Worm (Caenorhabditis elegans) whole organism, late embryonic: ENCODE data around the gene T28D6.3.
A peak's percentile ranks its signal among the peaks of the same experiment; 100 is the strongest.

Source experiments
- C38D4.7 ChIP-seq: fragments of 200-800 bp; sonication (Bioruptor generic); optimal IDR thresholded peaks from 2 replicates; lab custom pipeline; 2018; ENCODE audit warnings: mild to moderate bottlenecking, missing genetic modification characterization, moderate library complexity, missing compliant biosample characterization
- K02D7.2 ChIP-seq: sonication (generic microtip); optimal IDR thresholded peaks from 2 replicates; lab custom pipeline; 2017; ENCODE audit warnings: mild to moderate bottlenecking, missing genetic modification characterization, missing compliant biosample characterization
- K09A11.1 ChIP-seq: sonication (generic microtip); optimal IDR thresholded peaks from 2 replicates; lab custom pipeline; 2017; ENCODE audit warnings: antibody characterized with exemption, mild to moderate bottlenecking, missing genetic modification characterization, missing compliant biosample characterization; ENCODE audit not compliant: insufficient read depth
- ahr-1 ChIP-seq: sonication (generic microtip); optimal IDR thresholded peaks from 2 replicates; lab custom pipeline; 2016; ENCODE audit warnings: missing genetic modification characterization, missing compliant biosample characterization
- ceh-18 ChIP-seq: sonication (generic microtip); optimal IDR thresholded peaks from 2 replicates; lab custom pipeline; 2016; ENCODE audit warnings: missing genetic modification characterization, missing compliant biosample characterization
- ceh-19 ChIP-seq: fragments of 200-800 bp; sonication (Bioruptor generic); optimal IDR thresholded peaks from 2 replicates; lab custom pipeline; 2018; ENCODE audit warnings: mild to moderate bottlenecking, missing genetic modification characterization, missing compliant biosample characterization
- ceh-2 ChIP-seq: sonication (generic microtip); optimal IDR thresholded peaks from 2 replicates; lab custom pipeline; 2016; ENCODE audit warnings: missing genotype, missing genetic modification characterization, missing compliant biosample characterization
- ceh-24 ChIP-seq: sonication (generic microtip); optimal IDR thresholded peaks from 2 replicates; lab custom pipeline; 2016; ENCODE audit warnings: mild to moderate bottlenecking, missing genetic modification characterization, missing compliant biosample characterization
- ceh-48 ChIP-seq: sonication (generic microtip); optimal IDR thresholded peaks from 2 replicates; lab custom pipeline; 2016; ENCODE audit warnings: missing genetic modification characterization, inconsistent platforms, missing compliant biosample characterization
- ceh-6 ChIP-seq: fragments of 200-800 bp; sonication (Bioruptor generic); optimal IDR thresholded peaks from 2 replicates; lab custom pipeline; 2018; ENCODE audit warnings: mild to moderate bottlenecking, missing genetic modification characterization, missing compliant biosample characterization
- ceh-9 ChIP-seq: sonication (generic microtip); optimal IDR thresholded peaks from 2 replicates; lab custom pipeline; 2016; ENCODE audit warnings: mild to moderate bottlenecking, missing genetic modification characterization, inconsistent platforms, missing compliant biosample characterization
- che-1 ChIP-seq: sonication (generic microtip); optimal IDR thresholded peaks from 2 replicates; lab custom pipeline; 2016; ENCODE audit warnings: mild to moderate bottlenecking, missing genetic modification characterization, missing compliant biosample characterization
- dmd-4 ChIP-seq: sonication (generic microtip); optimal IDR thresholded peaks from 2 replicates; lab custom pipeline; 2016; ENCODE audit warnings: borderline replicate concordance, missing genetic modification characterization, missing compliant biosample characterization
- dve-1 ChIP-seq: sonication (generic microtip); optimal IDR thresholded peaks from 2 replicates; lab custom pipeline; 2017; ENCODE audit warnings: antibody characterized with exemption, mild to moderate bottlenecking, missing genetic modification characterization, missing compliant biosample characterization
- elt-4 ChIP-seq: sonication (generic microtip); optimal IDR thresholded peaks from 2 replicates; lab custom pipeline; 2016; ENCODE audit warnings: missing genetic modification characterization, missing compliant biosample characterization
- ets-4 ChIP-seq: sonication (generic microtip); optimal IDR thresholded peaks from 2 replicates; lab custom pipeline; 2016; ENCODE audit warnings: missing genetic modification characterization, missing compliant biosample characterization
- eyg-1 ChIP-seq: sonication (generic microtip); optimal IDR thresholded peaks from 2 replicates; lab custom pipeline; 2016; ENCODE audit warnings: missing genotype, missing genetic modification characterization, missing compliant biosample characterization
- fkh-10 ChIP-seq: fragments of 150-350 bp; optimal IDR thresholded peaks from 2 replicates; lab custom pipeline; 2014; ENCODE audit warnings: missing biosample characterization, missing genetic modification reagents, missing genetic modification characterization
- hlh-13 ChIP-seq: fragments of 200-800 bp; sonication (Bioruptor generic); optimal IDR thresholded peaks from 2 replicates; lab custom pipeline; 2018; ENCODE audit warnings: mild to moderate bottlenecking, missing genetic modification characterization, missing compliant biosample characterization
- hlh-30 ChIP-seq: sonication (generic microtip); optimal IDR thresholded peaks from 2 replicates; lab custom pipeline; 2017; ENCODE audit warnings: antibody characterized with exemption, missing genetic modification characterization, missing compliant biosample characterization; ENCODE audit not compliant: insufficient read depth
- hlh-8 ChIP-seq: sonication (generic microtip); optimal IDR thresholded peaks from 2 replicates; lab custom pipeline; 2016; ENCODE audit warnings: missing genotype, missing genetic modification characterization, missing compliant biosample characterization
- lin-11 ChIP-seq: fragments of 200-800 bp; sonication (Bioruptor generic); optimal IDR thresholded peaks from 2 replicates; lab custom pipeline; 2018; ENCODE audit warnings: mild to moderate bottlenecking, missing genetic modification characterization, missing compliant biosample characterization
- madf-2 ChIP-seq: sonication (generic microtip); optimal IDR thresholded peaks from 2 replicates; lab custom pipeline; 2017; ENCODE audit warnings: missing genetic modification characterization, missing compliant biosample characterization
- mec-3 ChIP-seq: sonication (generic microtip); optimal IDR thresholded peaks from 2 replicates; lab custom pipeline; 2016; ENCODE audit warnings: borderline replicate concordance, missing genetic modification characterization, missing compliant biosample characterization
- nfya-1 ChIP-seq: sonication (generic microtip); optimal IDR thresholded peaks from 2 replicates; lab custom pipeline; 2017; ENCODE audit warnings: missing genetic modification characterization, mild to moderate bottlenecking, missing compliant biosample characterization, antibody characterized with exemption, moderate library complexity
- nhr-11 ChIP-seq: fragments of 150-350 bp; optimal IDR thresholded peaks from 2 replicates; lab custom pipeline; 2014; ENCODE audit warnings: missing biosample characterization, missing genetic modification characterization
- nhr-232 ChIP-seq: sonication (generic microtip); optimal IDR thresholded peaks from 2 replicates; lab custom pipeline; 2016; ENCODE audit warnings: missing genetic modification characterization, missing compliant biosample characterization
- npax-4 ChIP-seq: sonication (generic microtip); optimal IDR thresholded peaks from 2 replicates; lab custom pipeline; 2016; ENCODE audit warnings: missing genetic modification characterization, missing compliant biosample characterization
- odd-2 ChIP-seq: sonication (generic microtip); optimal IDR thresholded peaks from 2 replicates; lab custom pipeline; 2017; ENCODE audit warnings: antibody characterized with exemption, mild to moderate bottlenecking, missing genetic modification characterization, missing compliant biosample characterization
- pag-3 ChIP-seq: sonication (generic microtip); optimal IDR thresholded peaks from 2 replicates; lab custom pipeline; 2016; ENCODE audit warnings: missing compliant biosample characterization, missing genetic modification characterization, borderline replicate concordance
- pat-9 ChIP-seq: fragments of 200-800 bp; sonication (Bioruptor generic); optimal IDR thresholded peaks from 2 replicates; lab custom pipeline; 2018; ENCODE audit warnings: mild to moderate bottlenecking, missing genetic modification characterization, moderate library complexity, missing compliant biosample characterization
- pha-2 ChIP-seq: sonication (generic microtip); optimal IDR thresholded peaks from 2 replicates; lab custom pipeline; 2017; ENCODE audit warnings: mild to moderate bottlenecking, missing genetic modification characterization, missing compliant biosample characterization
- pqm-1 ChIP-seq: sonication (generic microtip); optimal IDR thresholded peaks from 2 replicates; lab custom pipeline; 2016; ENCODE audit warnings: missing genetic modification characterization, missing compliant biosample characterization
- sox-2 ChIP-seq: fragments of 200-800 bp; sonication (Bioruptor generic); IDR thresholded peaks from 2 replicates; pipeline ENCODE4 v1.3.6; 2022; ENCODE audit warnings: missing genetic modification reagents, missing genetic modification characterization, missing compliant biosample characterization
- syd-9 ChIP-seq: sonication (generic microtip); optimal IDR thresholded peaks from 2 replicates; lab custom pipeline; 2016; ENCODE audit warnings: mild to moderate bottlenecking, missing genetic modification characterization, moderate library complexity, missing compliant biosample characterization
- tbx-2 ChIP-seq: sonication (generic microtip); optimal IDR thresholded peaks from 2 replicates; lab custom pipeline; 2016; ENCODE audit warnings: missing genetic modification characterization, missing compliant biosample characterization
- ttx-3 ChIP-seq: sonication (generic microtip); optimal IDR thresholded peaks from 2 replicates; lab custom pipeline; 2016; ENCODE audit warnings: missing genetic modification reagents, missing genetic modification characterization, missing compliant biosample characterization
- unc-42 ChIP-seq: sonication (generic microtip); optimal IDR thresholded peaks from 2 replicates; lab custom pipeline; 2016; ENCODE audit warnings: missing genotype, missing genetic modification characterization, missing compliant biosample characterization
- unc-86 ChIP-seq: sonication (generic microtip); optimal IDR thresholded peaks from 2 replicates; lab custom pipeline; 2016; ENCODE audit warnings: missing genetic modification characterization, missing compliant biosample characterization

Gene T28D6.3

DNA sequence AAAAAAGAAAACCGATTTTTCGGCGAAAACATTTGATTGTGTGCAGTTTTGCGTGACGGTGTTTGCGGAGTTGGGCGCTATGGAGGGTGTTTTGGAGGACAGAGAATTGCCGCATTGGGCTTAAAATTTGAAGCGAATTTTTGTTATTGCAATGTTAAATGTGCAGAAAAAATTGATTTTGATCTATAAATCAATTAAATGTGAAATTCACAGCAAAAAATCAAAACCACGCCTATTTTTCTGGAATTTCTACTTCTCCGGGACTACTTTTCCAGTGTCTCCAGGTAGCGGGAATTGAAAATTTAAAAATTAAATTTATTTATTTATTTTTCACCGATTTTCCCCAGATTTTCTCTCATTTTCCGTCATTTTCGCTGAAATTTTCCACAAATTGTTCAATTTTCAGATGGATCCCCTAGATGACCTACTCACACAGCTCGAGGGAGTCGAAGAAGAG lies 49.4 kb upstream of the T28D6.3 start, which contains the start of gene mcm-10 (continued):
- TF ChIP-seq pag-3 (tag; lab: Kevin White, UChicago) (peak; percentile 52), sox-2 (GFP tag; lab: Robert Waterston, UW) (no peak), syd-9 (tag; lab: Kevin White, UChicago) (no peak), fkh-10 (GFP tag; lab: Kevin White, UChicago) (no peak), ttx-3 (tag; lab: Kevin White, UChicago) (peak; percentile 59), unc-42 (peak; percentile 98), dmd-4 (peak; percentile 73), odd-2 (tag; lab: Kevin White, UChicago) (no peak), nhr-232 (no peak), pat-9 (tag; lab: Kevin White, UChicago) (no peak), mec-3 (peak; percentile 45), nhr-11 (no peak), nfya-1 (peak; percentile 49), ceh-2 (peak; percentile 93), npax-4 (tag; lab: Kevin White, UChicago) (peak; percentile 19), C38D4.7 (GFP tag; lab: Kevin White, UChicago) (peak; percentile 35), tbx-2 (tag; lab: Kevin White, UChicago) (peak; percentile 97), ceh-6 (GFP tag; lab: Kevin White, UChicago) (no peak), ceh-24 (tag; lab: Kevin White, UChicago) (peak; percentile 43), ahr-1 (tag; lab: Kevin White, UChicago) (peak; percentile 92), dve-1 (tag; lab: Kevin White, UChicago) (peak; percentile 18), hlh-30 (tag; lab: Kevin White, UChicago) (no peak), lin-11 (tag; lab: Kevin White, UChicago) (no peak), pqm-1 (peak; percentile 95), eyg-1 (tag; lab: Kevin White, UChicago) (no peak), K09A11.1 (tag; lab: Kevin White, UChicago) (no peak)

ce11 chrIII:11318131-11318530 lies 48.4 kb upstream of the T28D6.3 start, which contains the start of gene teg-1:
TSS of gene teg-1 (minus strand) at chrIII:11318231.
- no peak for TF ChIP-seq unc-42
- no peak for TF ChIP-seq sox-2 (GFP tag; lab: Robert Waterston, UW)
- TF ChIP-seq tbx-2 (tag; lab: Kevin White, UChicago): no peak
- no peak for TF ChIP-seq madf-2 (tag; lab: Kevin White, UChicago)
- no peak for TF ChIP-seq ceh-18 (tag; lab: Kevin White, UChicago)
- no peak for TF ChIP-seq ceh-2
- no peak for TF ChIP-seq ttx-3 (tag; lab: Kevin White, UChicago)
- TF ChIP-seq C38D4.7 (GFP tag; lab: Kevin White, UChicago): no peak
- no peak for TF ChIP-seq hlh-13
- TF ChIP-seq pha-2 (tag; lab: Kevin White, UChicago): no peak
- no peak for TF ChIP-seq elt-4 (tag; lab: Kevin White, UChicago)
- no peak for TF ChIP-seq hlh-8 (tag; lab: Kevin White, UChicago)
- TF ChIP-seq K02D7.2 (tag; lab: Kevin White, UChicago): no peak
- TF ChIP-seq K09A11.1 (tag; lab: Kevin White, UChicago): no peak
- no peak for TF ChIP-seq unc-86 (tag; lab: Kevin White, UChicago)
- TF ChIP-seq dmd-4: no peak
- TF ChIP-seq ceh-19 (GFP tag; lab: Kevin White, UChicago): no peak
- no peak for TF ChIP-seq ets-4
- no peak for TF ChIP-seq ceh-48 (tag; lab: Kevin White, UChicago)

ce11 chrIII:11324093-11324492 lies 42.5 kb upstream of the T28D6.3 start:
- TF ChIP-seq dve-1 (tag; lab: Kevin White, UChicago) (no peak), che-1 (tag; lab: Kevin White, UChicago) (no peak), ceh-9 (tag; lab: Kevin White, UChicago) (no peak), ceh-18 (tag; lab: Kevin White, UChicago) (no peak), hlh-8 (tag; lab: Kevin White, UChicago) (no peak)
